Worm (Caenorhabditis elegans) whole organism, young adult: ENCODE data around the gene K03H1.12.

Source experiments
- C17E4.6 ChIP-seq: fragments of 200-800 bp; sonication (Bioruptor generic); IDR thresholded peaks from 2 replicates; pipeline ENCODE4 v1.3.6; 2022; ENCODE audit warnings: missing genetic modification reagents, missing genetic modification characterization, missing compliant biosample characterization
- F39B2.1 ChIP-seq: fragments of 200-800 bp; sonication (Bioruptor generic); IDR thresholded peaks from 2 replicates; pipeline ENCODE4 v1.3.6; 2022; ENCODE audit warnings: missing genetic modification reagents, missing genetic modification characterization, missing compliant biosample characterization
- F55B11.4 ChIP-seq: sonication (generic microtip); optimal IDR thresholded peaks from 2 replicates; lab custom pipeline; 2016; ENCODE audit warnings: missing compliant biosample characterization, missing genetic modification characterization, borderline replicate concordance; ENCODE audit not compliant: insufficient read depth
- K12H6.12 ChIP-seq: fragments of 200-800 bp; sonication (Bioruptor generic); optimal IDR thresholded peaks from 2 replicates; lab custom pipeline; 2018; ENCODE audit warnings: mild to moderate bottlenecking, missing genetic modification characterization, missing compliant biosample characterization
- Y67H2A.10 ChIP-seq: fragments of 200-800 bp; sonication (Bioruptor generic); conservative IDR thresholded peaks from 2 replicates; pipeline ENCODE4 v1.3.6; 2022; ENCODE audit warnings: missing genetic modification reagents, missing genetic modification characterization, missing compliant biosample characterization
- attf-3 ChIP-seq: fragments of 200-800 bp; sonication (Bioruptor generic); conservative IDR thresholded peaks from 2 replicates; pipeline ENCODE4 v1.3.6; 2022; ENCODE audit warnings: missing genetic modification reagents, missing genetic modification characterization, missing compliant biosample characterization
- cebp-1 ChIP-seq, 2 experiments: fragments of 200-800 bp in 1 of 2; sonication (Bioruptor generic) in 1 of 2; sonication (generic microtip) in 1 of 2; IDR thresholded peaks in 1 of 2; optimal IDR thresholded peaks in 1 of 2; 2 replicates each; pipeline versions ENCODE4 v1.3.6 to Lab custom; 2017 to 2022; ENCODE audit warnings: missing compliant biosample characterization in 2 of 2, missing genetic modification characterization in 2 of 2, mild to moderate bottlenecking in 1 of 2, missing genetic modification reagents in 1 of 2, moderate library complexity in 1 of 2
- ceh-27 ChIP-seq: fragments of 200-800 bp; sonication (Bioruptor generic); optimal IDR thresholded peaks from 2 replicates; lab custom pipeline; 2018; ENCODE audit warnings: mild to moderate bottlenecking, missing genetic modification characterization, moderate library complexity, missing compliant biosample characterization
- ceh-40 ChIP-seq: fragments of 200-800 bp; sonication (Bioruptor generic); IDR thresholded peaks from 2 replicates; pipeline ENCODE4 v1.3.6; 2022; ENCODE audit warnings: missing genetic modification characterization, missing compliant biosample characterization
- ceh-91 ChIP-seq: fragments of 200-800 bp; sonication (Bioruptor generic); IDR thresholded peaks from 2 replicates; pipeline ENCODE4 v1.3.6; 2022; ENCODE audit warnings: missing genetic modification reagents, missing genetic modification characterization, missing compliant biosample characterization
- chd-7 ChIP-seq: sonication (generic microtip); optimal IDR thresholded peaks from 2 replicates; lab custom pipeline; 2016; ENCODE audit warnings: mild to moderate bottlenecking, missing genetic modification characterization, moderate library complexity, missing compliant biosample characterization
- efl-1 ChIP-seq: fragments of 150-350 bp; optimal IDR thresholded peaks from 2 replicates; lab custom pipeline; 2014; ENCODE audit warnings: missing biosample characterization, missing genetic modification reagents, missing genetic modification characterization
- egrh-3 ChIP-seq: fragments of 200-800 bp; sonication (Bioruptor generic); IDR thresholded peaks from 2 replicates; pipeline ENCODE4 v1.3.6; 2022; ENCODE audit warnings: missing genetic modification reagents, missing genetic modification characterization, missing compliant biosample characterization
- hlh-12 ChIP-seq: sonication (generic microtip); optimal IDR thresholded peaks from 2 replicates; lab custom pipeline; 2016; ENCODE audit warnings: missing genetic modification characterization, missing compliant biosample characterization
- hlh-26 ChIP-seq: fragments of 200-800 bp; sonication (Bioruptor generic); conservative IDR thresholded peaks from 2 replicates; pipeline ENCODE4 v1.3.6; 2022; ENCODE audit warnings: missing genetic modification reagents, missing genetic modification characterization, missing compliant biosample characterization
- hmg-1.2 ChIP-seq: fragments of 200-800 bp; sonication (Bioruptor generic); IDR thresholded peaks from 2 replicates; pipeline ENCODE4 v1.3.6; 2022; ENCODE audit warnings: missing genetic modification reagents, missing genetic modification characterization, missing compliant biosample characterization
- madf-3 ChIP-seq: fragments of 200-800 bp; sonication (Bioruptor generic); IDR thresholded peaks from 2 replicates; pipeline ENCODE4 v1.3.6; 2022; ENCODE audit warnings: missing genetic modification reagents, missing genetic modification characterization, missing compliant biosample characterization
- madf-6 ChIP-seq: fragments of 200-800 bp; sonication (Bioruptor generic); IDR thresholded peaks from 2 replicates; pipeline ENCODE4 v1.3.6; 2022; ENCODE audit warnings: missing genetic modification reagents, missing genetic modification characterization, missing compliant biosample characterization
- mxl-1 ChIP-seq: sonication (generic microtip); optimal IDR thresholded peaks from 2 replicates; lab custom pipeline; 2016; ENCODE audit warnings: missing genetic modification characterization, missing compliant biosample characterization
- nfyb-1 ChIP-seq: fragments of 200-800 bp; sonication (Bioruptor generic); IDR thresholded peaks from 2 replicates; pipeline ENCODE4 v1.3.6; 2022; ENCODE audit warnings: missing genetic modification reagents, missing genetic modification characterization, missing compliant biosample characterization
- nhr-80 ChIP-seq: sonication (generic microtip); optimal IDR thresholded peaks from 2 replicates; lab custom pipeline; 2016; ENCODE audit warnings: missing genetic modification characterization, missing compliant biosample characterization
- pha-4 ChIP-seq: fragments of 150-350 bp; sonication (generic microtip); optimal IDR thresholded peaks from 2 replicates; lab custom pipeline; 2014; ENCODE audit warnings: missing biosample characterization, missing genetic modification reagents, missing genetic modification characterization
- repo-1 ChIP-seq: sonication (generic microtip); optimal IDR thresholded peaks from 2 replicates; lab custom pipeline; 2017; ENCODE audit warnings: mild to moderate bottlenecking, missing genetic modification characterization, missing compliant biosample characterization
- sea-2 ChIP-seq: fragments of 200-800 bp; sonication (Bioruptor generic); IDR thresholded peaks from 2 replicates; pipeline ENCODE4 v1.3.6; 2022; ENCODE audit warnings: missing genetic modification characterization, missing compliant biosample characterization
- somi-1 ChIP-seq: fragments of 200-800 bp; sonication (Bioruptor generic); optimal IDR thresholded peaks from 2 replicates; lab custom pipeline; 2018; ENCODE audit warnings: mild to moderate bottlenecking, missing genetic modification characterization, missing compliant biosample characterization
- tlf-1 ChIP-seq: fragments of 200-800 bp; sonication (Bioruptor generic); optimal IDR thresholded peaks from 2 replicates; lab custom pipeline; 2018; ENCODE audit warnings: mild to moderate bottlenecking, missing genetic modification characterization, missing compliant biosample characterization
- unc-62 ChIP-seq: fragments of 150-350 bp; optimal IDR thresholded peaks from 2 replicates; lab custom pipeline; 2014; ENCODE audit warnings: missing biosample characterization, missing genetic modification reagents, missing genetic modification characterization
- zfh-2 ChIP-seq: fragments of 200-800 bp; sonication (Bioruptor generic); conservative IDR thresholded peaks from 2 replicates; pipeline ENCODE4 v1.3.6; 2022; ENCODE audit warnings: missing genetic modification reagents, missing genetic modification characterization, missing compliant biosample characterization
- zim-3 ChIP-seq: sonication (generic microtip); optimal IDR thresholded peaks from 2 replicates; lab custom pipeline; 2017; ENCODE audit warnings: mild to moderate bottlenecking, missing genetic modification characterization, moderate library complexity, missing compliant biosample characterization
- ztf-26 ChIP-seq: sonication (generic microtip); optimal IDR thresholded peaks from 2 replicates; lab custom pipeline; 2017; ENCODE audit warnings: missing genetic modification characterization, missing compliant biosample characterization

Gene K03H1.12

ce11 chrIII:9941020-9941674 lies at the start of gene K03H1.12, which contains the start of gene K03H1.9:
K03H1.12 (plus strand) TSS chrIII:9941624.
K03H1.9 (minus strand) TSS chrIII:9941490.
- TF ChIP-seq egrh-3 (peak; percentile 59; the same call in 1 of the 2 replicates), zfh-2 (GFP tag; lab: Robert Waterston, UW) (peak; percentile 81), unc-62 (no peak)

- TF ChIP-seq zim-3: no peak
- TF ChIP-seq Y67H2A.10: no peak
- no peak for TF ChIP-seq C17E4.6 (GFP tag; lab: Robert Waterston, UW)
- TF ChIP-seq nhr-80: no peak
- no peak for TF ChIP-seq tlf-1 (GFP tag; lab: Kevin White, UChicago)
- no peak for TF ChIP-seq attf-3 (GFP tag; lab: Robert Waterston, UW)
- TF ChIP-seq nfyb-1 (GFP tag; lab: Robert Waterston, UW): no peak
These were observed 48.6 kb upstream of the K03H1.12 start, which contains the start of gene mam-7 for ce11 chrIII:9892855-9893254. mam-7 (plus strand) TSS chrIII:9893155.

- no peak for TF ChIP-seq chd-7 (tag; lab: Kevin White, UChicago)
- no peak for TF ChIP-seq madf-6 (GFP tag; lab: Robert Waterston, UW)
- TF ChIP-seq hlh-26: no peak
- no peak for TF ChIP-seq F39B2.1 (GFP tag; lab: Robert Waterston, UW)
- TF ChIP-seq F55B11.4 (tag; lab: Kevin White, UChicago): no peak
- no peak for TF ChIP-seq repo-1
- TF ChIP-seq ztf-26 (tag; lab: Kevin White, UChicago): no peak
- no peak for TF ChIP-seq nfyb-1 (GFP tag; lab: Robert Waterston, UW)
- TF ChIP-seq ceh-40 (GFP tag; lab: Robert Waterston, UW): no peak
- TF ChIP-seq cebp-1 (GFP tag; IDR thresholded peaks at IDR 0.05; lab: Robert Waterston, UW): no peak
- no peak for TF ChIP-seq cebp-1 (tag; optimal IDR thresholded peaks at IDR 0.05; lab: Kevin White, UChicago)
- TF ChIP-seq pha-4: no peak
- no peak for TF ChIP-seq sea-2 (GFP tag; lab: Robert Waterston, UW)
- no peak for TF ChIP-seq ceh-91 (GFP tag; lab: Robert Waterston, UW)
- no peak for TF ChIP-seq efl-1
- TF ChIP-seq, all 124 proteins: peak for 0
These were observed 41.7 kb upstream of the K03H1.12 start for ce11 chrIII:9899720-9900119.

- no peak for TF ChIP-seq mxl-1 (tag; lab: Kevin White, UChicago)
- peak; percentile 80 for TF ChIP-seq hmg-1.2 (GFP tag; lab: Robert Waterston, UW)
- TF ChIP-seq cebp-1 (GFP tag; IDR thresholded peaks at IDR 0.05; lab: Robert Waterston, UW): no peak
- TF ChIP-seq cebp-1 (tag; optimal IDR thresholded peaks at IDR 0.05; lab: Kevin White, UChicago): peak; percentile 29
- TF ChIP-seq nhr-80: peak; percentile 85
- TF ChIP-seq, all 124 proteins: peak for 3
These were observed 37.6 kb upstream of the K03H1.12 start for ce11 chrIII:9903694-9904292.

- TF ChIP-seq madf-3 (GFP tag; lab: Robert Waterston, UW) (no peak), nhr-80 (peak; percentile 19), cebp-1 (GFP tag; IDR thresholded peaks at IDR 0.05; lab: Robert Waterston, UW) (no peak), cebp-1 (tag; optimal IDR thresholded peaks at IDR 0.05; lab: Kevin White, UChicago) (peak; percentile 30), ceh-27 (no peak), K12H6.12 (peak; percentile 34), zfh-2 (GFP tag; lab: Robert Waterston, UW) (peak; percentile 80), hlh-12 (tag; lab: Kevin White, UChicago) (no peak), somi-1 (GFP tag; lab: Kevin White, UChicago) (peak; percentile 0)
These were observed 36.1 kb upstream of the K03H1.12 start for ce11 chrIII:9905307-9905706.
